Fruit fly (Drosophila melanogaster) whole organism, embryonic: ENCODE measurements around the gene Elo68alpha.
A peak's percentile ranks its signal among the peaks of the same experiment; 100 is the strongest.

Source experiments
- Abd-B ChIP-seq: fragments of 200-800 bp; sonication (Bioruptor generic); optimal IDR thresholded peaks from 2 replicates; lab custom pipeline; 2018; ENCODE audit warnings: missing biosample characterization, mild to moderate bottlenecking, missing genetic modification characterization, moderate library complexity
- Bteb2 ChIP-seq: fragments of 200-800 bp; sonication (Bioruptor generic); optimal IDR thresholded peaks from 2 replicates; lab custom pipeline; 2016; ENCODE audit warnings: missing biosample characterization, missing genetic modification characterization
- CG10209 ChIP-seq: fragments of 200-800 bp; sonication (Bioruptor generic); optimal IDR thresholded peaks from 3 replicates; lab custom pipeline; 2017; ENCODE audit warnings: missing biosample characterization, mild to moderate bottlenecking, missing genetic modification characterization, missing genetic modification reagents
- CG11695 ChIP-seq: fragments of 200-800 bp; sonication (Bioruptor generic); IDR thresholded peaks from 3 replicates; pipeline ENCODE4 v1.3.6; 2022; ENCODE audit warnings: missing biosample characterization, missing genetic modification characterization
- CG12104 ChIP-seq: fragments of 200-800 bp; sonication (Bioruptor generic); optimal IDR thresholded peaks from 3 replicates; lab custom pipeline; 2016; ENCODE audit warnings: missing biosample characterization, missing genetic modification characterization
- CG12299 ChIP-seq: fragments of 200-800 bp; sonication (Bioruptor generic); optimal IDR thresholded peaks from 2 replicates; lab custom pipeline; 2018; ENCODE audit warnings: missing biosample characterization, mild to moderate bottlenecking, missing genetic modification characterization
- CG13624 ChIP-seq: fragments of 200-800 bp; sonication (Bioruptor generic); optimal IDR thresholded peaks from 2 replicates; lab custom pipeline; 2016; ENCODE audit warnings: missing biosample characterization, missing genetic modification characterization
- CG13894 ChIP-seq: fragments of 200-800 bp; sonication (Bioruptor generic); optimal IDR thresholded peaks from 3 replicates; lab custom pipeline; 2018; ENCODE audit warnings: missing biosample characterization, mild to moderate bottlenecking, missing genetic modification characterization, moderate library complexity
- CG16863 ChIP-seq: fragments of 200-800 bp; sonication (Bioruptor generic); optimal IDR thresholded peaks from 3 replicates; lab custom pipeline; 2016; ENCODE audit warnings: missing biosample characterization, missing genetic modification characterization
- CG3163 ChIP-seq: fragments of 200-800 bp; sonication (Bioruptor generic); optimal IDR thresholded peaks from 3 replicates; lab custom pipeline; 2016; ENCODE audit warnings: missing biosample characterization, missing genetic modification characterization
- CG32772 ChIP-seq: fragments of 200-800 bp; sonication (Bioruptor generic); IDR thresholded peaks from 2 replicates; pipeline ENCODE4 v1.3.6; 2022; ENCODE audit warnings: missing biosample characterization, missing genetic modification characterization
- CG4424 ChIP-seq: fragments of 200-800 bp; sonication (Bioruptor generic); optimal IDR thresholded peaks from 3 replicates; lab custom pipeline; 2016; ENCODE audit warnings: missing biosample characterization, missing genetic modification characterization
- CG6689 ChIP-seq: fragments of 200-800 bp; sonication (Bioruptor generic); IDR thresholded peaks from 2 replicates; pipeline ENCODE4 v1.3.6; 2022; ENCODE audit warnings: missing biosample characterization, missing genetic modification characterization
- CG8089 ChIP-seq: fragments of 200-800 bp; sonication (Bioruptor generic); optimal IDR thresholded peaks from 3 replicates; lab custom pipeline; 2016; ENCODE audit warnings: missing biosample characterization, missing genetic modification characterization
- CG8359 ChIP-seq: fragments of 200-800 bp; sonication (Bioruptor generic); optimal IDR thresholded peaks from 2 replicates; lab custom pipeline; 2017; ENCODE audit warnings: missing biosample characterization, mild to moderate bottlenecking, missing genetic modification characterization, borderline replicate concordance
- CG8924 ChIP-seq: fragments of 200-800 bp; optimal IDR thresholded peaks from 3 replicates; lab custom pipeline; 2019; ENCODE audit warnings: missing biosample characterization, mild to moderate bottlenecking, missing genetic modification characterization, moderate library complexity
- CHES-1-like ChIP-seq: fragments of 200-800 bp; sonication (Bioruptor generic); optimal IDR thresholded peaks from 2 replicates; lab custom pipeline; 2016; ENCODE audit warnings: missing biosample characterization, missing genetic modification characterization
- D ChIP-seq, 2 experiments: fragments of 200-800 bp in 1 of 2; fragments of >200 bp in 1 of 2; sonication (Bioruptor generic) in 1 of 2; optimal IDR thresholded peaks; 2 replicates in 1 of 2; 3 replicates in 1 of 2; lab custom pipeline; 2017; ENCODE audit warnings: mild to moderate bottlenecking in 1 of 2, missing biosample characterization in 1 of 2, missing genetic modification characterization in 1 of 2, missing genetic modification reagents in 1 of 2
- D19B ChIP-seq: fragments of 200-800 bp; sonication (Bioruptor generic); optimal IDR thresholded peaks from 2 replicates; lab custom pipeline; 2017; ENCODE audit warnings: missing biosample characterization, mild to moderate bottlenecking, missing genetic modification characterization
- Dad ChIP-seq: fragments of 200-800 bp; sonication (Bioruptor generic); optimal IDR thresholded peaks from 3 replicates; lab custom pipeline; 2016; ENCODE audit warnings: missing biosample characterization, missing genetic modification characterization
- H15 ChIP-seq: fragments of 200-800 bp; sonication (Bioruptor generic); IDR thresholded peaks from 3 replicates; pipeline ENCODE4 v1.3.6; 2022; ENCODE audit warnings: missing biosample characterization, missing genetic modification characterization
- Hr39 ChIP-seq: fragments of >200 bp; optimal IDR thresholded peaks from 2 replicates; lab custom pipeline; 2017
- Oaz ChIP-seq: fragments of 200-800 bp; sonication (Bioruptor generic); IDR thresholded peaks from 2 replicates; pipeline ENCODE4 v1.3.6; 2022; ENCODE audit warnings: missing biosample characterization, missing genetic modification characterization
- Six4 ChIP-seq: fragments of 200-800 bp; sonication (Bioruptor generic); optimal IDR thresholded peaks from 2 replicates; lab custom pipeline; 2016; ENCODE audit warnings: missing biosample characterization, missing genetic modification characterization
- Sox100B ChIP-seq: fragments of 200-800 bp; sonication (Bioruptor generic); optimal IDR thresholded peaks from 3 replicates; lab custom pipeline; 2018; ENCODE audit warnings: missing biosample characterization, mild to moderate bottlenecking, missing genetic modification characterization
- Taf1 ChIP-seq: fragments of 200-800 bp; sonication (Bioruptor generic); IDR thresholded peaks from 2 replicates; pipeline ENCODE4 v1.3.6; 2022; ENCODE audit warnings: missing biosample characterization, missing genetic modification characterization
- Trl ChIP-seq, 3 experiments: fragments of >200 bp in 2 of 3; fragments of 200-800 bp in 1 of 3; sonication (Bioruptor generic) in 1 of 3; optimal IDR thresholded peaks; 2 replicates in 1 of 3; 3 replicates in 2 of 3; lab custom pipeline; 2016 to 2017; ENCODE audit warnings: missing biosample characterization in 1 of 3, missing genetic modification characterization in 1 of 3
- abd-A ChIP-seq: fragments of 200-800 bp; sonication (Bioruptor generic); optimal IDR thresholded peaks from 3 replicates; lab custom pipeline; 2019; ENCODE audit warnings: missing biosample characterization, mild to moderate bottlenecking, missing genetic modification characterization, moderate library complexity
- aop ChIP-seq: fragments of 200-800 bp; sonication (Bioruptor generic); IDR thresholded peaks from 2 replicates; pipeline ENCODE4 v1.3.6; 2022; ENCODE audit warnings: missing biosample characterization, missing genetic modification characterization
- ap ChIP-seq: fragments of 200-800 bp; sonication (Bioruptor generic); IDR thresholded peaks from 2 replicates; pipeline ENCODE4 v1.3.6; 2022; ENCODE audit warnings: missing biosample characterization, missing genetic modification characterization
- bsh ChIP-seq, 2 experiments: fragments of 200-800 bp; sonication (Bioruptor generic); optimal IDR thresholded peaks; 2 replicates each; lab custom pipeline; 2017 to 2018; ENCODE audit warnings: mild to moderate bottlenecking in 2 of 2, missing biosample characterization in 2 of 2, missing genetic modification characterization in 2 of 2, moderate library complexity in 1 of 2
- cad ChIP-seq: fragments of >200 bp; optimal IDR thresholded peaks from 2 replicates; lab custom pipeline; 2017; ENCODE audit warnings: missing biosample characterization, missing genetic modification characterization
- cato ChIP-seq: fragments of 200-800 bp; sonication (Bioruptor generic); optimal IDR thresholded peaks from 2 replicates; lab custom pipeline; 2016; ENCODE audit warnings: missing biosample characterization, missing genetic modification characterization, borderline replicate concordance
- da ChIP-seq: fragments of 200-800 bp; sonication (Bioruptor generic); optimal IDR thresholded peaks from 2 replicates; lab custom pipeline; 2016; ENCODE audit warnings: missing biosample characterization, missing genetic modification characterization
- dati ChIP-seq: fragments of 200-800 bp; sonication (Bioruptor generic); IDR thresholded peaks from 2 replicates; pipeline ENCODE4 v1.3.6; 2022; ENCODE audit warnings: missing biosample characterization, missing genetic modification characterization
- ems ChIP-seq: fragments of 200-800 bp; sonication (Bioruptor generic); optimal IDR thresholded peaks from 3 replicates; lab custom pipeline; 2016; ENCODE audit warnings: missing biosample characterization, missing genetic modification characterization
- gro ChIP-seq: fragments of 200-800 bp; sonication (Bioruptor generic); optimal IDR thresholded peaks from 2 replicates; lab custom pipeline; 2016; ENCODE audit warnings: missing biosample characterization, missing genetic modification characterization
- hkb ChIP-seq, 2 experiments: fragments of 200-800 bp in 1 of 2; fragments of >200 bp in 1 of 2; sonication (Bioruptor generic) in 1 of 2; IDR thresholded peaks in 1 of 2; optimal IDR thresholded peaks in 1 of 2; 2 replicates each; pipeline versions ENCODE4 v1.3.6 to Lab custom; 2017 to 2022; ENCODE audit warnings: missing biosample characterization in 1 of 2, missing genetic modification characterization in 1 of 2
- jing ChIP-seq: fragments of 200-800 bp; sonication (Bioruptor generic); optimal IDR thresholded peaks from 2 replicates; lab custom pipeline; 2018; ENCODE audit warnings: missing biosample characterization, mild to moderate bottlenecking, missing genetic modification characterization
- maf-S ChIP-seq: fragments of 200-800 bp; sonication (Bioruptor generic); optimal IDR thresholded peaks from 2 replicates; lab custom pipeline; 2016; ENCODE audit warnings: missing biosample characterization, missing genetic modification characterization
- mam ChIP-seq: fragments of 200-800 bp; sonication (Bioruptor generic); optimal IDR thresholded peaks from 3 replicates; lab custom pipeline; 2016; ENCODE audit warnings: missing biosample characterization, missing genetic modification characterization
- nom ChIP-seq: fragments of 200-800 bp; sonication (Bioruptor generic); optimal IDR thresholded peaks from 2 replicates; lab custom pipeline; 2017; ENCODE audit warnings: missing biosample characterization, missing genetic modification characterization, mild to moderate bottlenecking, moderate library complexity, missing genetic modification reagents
- org-1 ChIP-seq: fragments of 200-800 bp; sonication (Bioruptor generic); optimal IDR thresholded peaks from 2 replicates; lab custom pipeline; 2017; ENCODE audit warnings: missing biosample characterization, missing genetic modification characterization
- otp ChIP-seq: fragments of 200-800 bp; sonication (Bioruptor generic); IDR thresholded peaks from 3 replicates; pipeline ENCODE4, ENCODE4 v1.3.6; 2022; ENCODE audit warnings: missing biosample characterization, missing genetic modification characterization
- pnt ChIP-seq: fragments of 200-800 bp; sonication (Bioruptor generic); optimal IDR thresholded peaks from 3 replicates; lab custom pipeline; 2016; ENCODE audit warnings: missing biosample characterization, missing genetic modification characterization
- psq ChIP-seq: fragments of 200-800 bp; sonication (Bioruptor generic); optimal IDR thresholded peaks from 2 replicates; lab custom pipeline; 2017; ENCODE audit warnings: missing biosample characterization, missing genetic modification characterization
- ranshi ChIP-seq: fragments of 200-800 bp; sonication (Bioruptor generic); IDR thresholded peaks from 2 replicates; pipeline ENCODE4 v1.3.6; 2022; ENCODE audit warnings: missing biosample characterization, missing genetic modification characterization
- ssp ChIP-seq: fragments of 200-800 bp; sonication (Bioruptor generic); IDR thresholded peaks from 2 replicates; pipeline ENCODE4 v1.3.6; 2022; ENCODE audit warnings: missing biosample characterization, missing genetic modification characterization
- tap ChIP-seq: fragments of 200-800 bp; optimal IDR thresholded peaks from 3 replicates; lab custom pipeline; 2019; ENCODE audit warnings: missing biosample characterization, mild to moderate bottlenecking, missing genetic modification characterization, moderate library complexity

Elo68alpha gene

dm6 chr3L:11089805-11090440, 12.9 kb downstream of the Elo68alpha start (continued):
- peak; percentile 87 for TF ChIP-seq tap
- peak; percentile 58 to 89 for TF ChIP-seq bsh (GFP tag; optimal IDR thresholded peaks at IDR 0.05; lab: Kevin White, UChicago)
- TF ChIP-seq CG8924 (tag; lab: Kevin White, UChicago), result peak; percentile 97
- no peak for TF ChIP-seq CG13894 (tag; lab: Kevin White, UChicago)
- peak; percentile 87 for TF ChIP-seq CG16863 (GFP tag; lab: Kevin White, UChicago)
- TF ChIP-seq pnt, result peak; percentile 69
- TF ChIP-seq CG8089 (GFP tag; lab: Kevin White, UChicago), result peak; percentile 69
- TF ChIP-seq cad, result no peak
- peak; percentile 92 for TF ChIP-seq CG10209 (GFP tag; lab: Kevin White, UChicago)
- TF ChIP-seq Dad (GFP tag; lab: Kevin White, UChicago), result peak; percentile 63
- TF ChIP-seq otp, result peak; percentile 91
- TF ChIP-seq gro (GFP tag; lab: Kevin White, UChicago), result peak; percentile 22
- no peak for TF ChIP-seq D (optimal IDR thresholded peaks at IDR 0.05; lab: Kevin White, UChicago)
- peak; percentile 87 for TF ChIP-seq D (GFP tag; optimal IDR thresholded peaks at IDR 0.05; lab: Kevin White, UChicago)
- TF ChIP-seq CG11695, result peak; percentile 86
- peak; percentile 80 for TF ChIP-seq CG12299 (tag; lab: Kevin White, UChicago)
- TF ChIP-seq Hr39 (lab: Kevin White, UChicago), result no peak
- peak; percentile 97 for TF ChIP-seq Sox100B
- TF ChIP-seq abd-A, result peak; percentile 10
- peak; percentile 79 for TF ChIP-seq jing (GFP tag; lab: Kevin White, UChicago)
- peak; percentile 62 for TF ChIP-seq D19B (GFP tag; lab: Kevin White, UChicago)
- TF ChIP-seq CG6689 (GFP tag; lab: Robert Waterston, UW), result peak; percentile 90
- peak; percentile 92 for TF ChIP-seq Six4 (GFP tag; lab: Kevin White, UChicago)
- peak; percentile 43; the same call in 1 of the 2 replicates for TF ChIP-seq Oaz (GFP tag; lab: Robert Waterston, UW)
- TF ChIP-seq cato (GFP tag; lab: Kevin White, UChicago), result peak; percentile 82
- TF ChIP-seq Trl (optimal IDR thresholded peaks at IDR 0.05; lab: Kevin White, UChicago), result no peak
- TF ChIP-seq Trl (GFP tag; optimal IDR thresholded peaks at IDR 0.05; lab: Kevin White, UChicago), result peak; percentile 81
- TF ChIP-seq hkb (optimal IDR thresholded peaks at IDR 0.05; lab: Kevin White, UChicago), result no peak
- peak; percentile 93 for TF ChIP-seq hkb (GFP tag; IDR thresholded peaks at IDR 0.05; lab: Robert Waterston, UW)
- peak; percentile 49 for TF ChIP-seq H15
- TF ChIP-seq CG3163 (GFP tag; lab: Kevin White, UChicago), result peak; percentile 59
- TF ChIP-seq CG4424, result peak; percentile 94
- peak; percentile 75 for TF ChIP-seq psq
- peak; percentile 53; the same call in 1 of the 2 replicates for TF ChIP-seq ranshi (GFP tag; lab: Robert Waterston, UW)
- TF ChIP-seq CG8359 (GFP tag; lab: Kevin White, UChicago), result peak; percentile 71
- peak; percentile 82 for TF ChIP-seq Bteb2 (GFP tag; lab: Kevin White, UChicago)
- no peak for TF ChIP-seq nom (GFP tag; lab: Kevin White, UChicago)
- peak; percentile 71 for TF ChIP-seq mam (GFP tag; lab: Kevin White, UChicago)
- peak; percentile 67 for TF ChIP-seq da (GFP tag; lab: Kevin White, UChicago)
- peak; percentile 79 for TF ChIP-seq Abd-B (GFP tag; lab: Kevin White, UChicago)
- TF ChIP-seq ssp (GFP tag; lab: Robert Waterston, UW), result peak; percentile 68
- 0 out of 2 replicates have a peak, but pooled peaks have one; percentile 15 for TF ChIP-seq Taf1 (GFP tag; lab: Robert Waterston, UW)
- peak; percentile 51; the same call in 1 of the 2 replicates for TF ChIP-seq dati (GFP tag; lab: Robert Waterston, UW)
- TF ChIP-seq org-1, result peak; percentile 90
- TF ChIP-seq maf-S (GFP tag; lab: Kevin White, UChicago), result peak; percentile 41
- peak; percentile 87 for TF ChIP-seq ems (GFP tag; lab: Kevin White, UChicago)
- peak; percentile 75 for TF ChIP-seq CHES-1-like (GFP tag; lab: Kevin White, UChicago)
- TF ChIP-seq ap (GFP tag; lab: Robert Waterston, UW), result peak; percentile 36
- peak; percentile 59 for TF ChIP-seq CG32772
- TF ChIP-seq CG13624, result peak; percentile 26
- peak; percentile 87 for TF ChIP-seq CG12104
- peak; percentile 22; the same call in 1 of the 2 replicates for TF ChIP-seq aop (GFP tag; lab: Robert Waterston, UW)
